Fruit fly (Drosophila melanogaster): ENCODE data around the gene GstZ2.

The GstZ2 gene

DNA sequence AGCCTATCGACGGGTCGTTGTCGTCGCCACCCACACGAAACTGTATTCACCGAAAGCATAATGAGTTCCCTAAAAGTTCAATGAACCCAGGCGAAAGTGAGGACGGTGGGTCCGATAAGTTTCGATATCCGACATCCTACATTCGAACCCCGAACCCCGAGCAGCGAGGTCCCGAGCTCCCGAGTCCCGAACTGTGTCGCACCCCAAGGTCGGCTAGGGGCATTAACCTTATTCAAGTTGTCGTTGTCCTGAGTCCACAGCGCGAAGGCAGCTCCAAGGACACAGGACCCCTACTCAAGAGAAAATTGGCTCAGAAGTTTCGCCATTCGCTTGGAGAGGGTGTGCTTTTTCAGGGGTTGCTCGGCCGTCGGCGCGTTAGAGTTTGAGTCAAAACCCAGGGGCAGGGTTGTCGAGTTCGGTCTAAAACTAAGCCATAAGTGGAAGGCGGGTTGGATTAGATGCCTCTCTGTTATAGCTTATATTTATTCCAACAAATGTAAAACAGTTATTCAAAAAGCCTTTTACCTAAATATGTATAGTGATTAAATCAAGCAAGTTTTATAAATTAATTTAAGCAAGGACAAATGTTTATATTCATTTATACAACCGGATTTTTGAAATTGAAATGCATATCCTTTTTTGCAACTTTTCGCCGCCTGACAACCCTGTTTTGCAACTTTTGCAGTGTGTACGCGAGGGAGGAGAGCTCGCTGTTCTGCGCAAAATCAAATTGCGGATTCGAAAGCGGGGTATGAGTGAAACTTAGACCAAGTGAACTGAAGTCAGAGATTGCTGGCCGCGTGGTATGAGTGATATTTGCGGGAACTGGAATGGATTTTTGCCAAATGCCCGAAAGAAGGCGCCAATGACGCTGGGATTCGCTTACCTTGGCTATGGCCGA lies 817 bp downstream of the GstZ2 start (continued):
- TF ChIP-seq CG11695 (GFP tag; IDR thresholded peaks at IDR 0.05) (peak; percentile 72; the same call in 2 of the 3 replicates), HLH3B (GFP tag; IDR thresholded peaks at IDR 0.05) (peak; percentile 57; the same call in 1 of the 2 replicates), croc (GFP tag; conservative IDR thresholded peaks at IDR 0.05) (peak; percentile 45), Opbp (GFP tag; IDR thresholded peaks at IDR 0.05; ENCODE audit: partially characterized antibody) (no peak), MTF-1 (GFP tag; optimal IDR thresholded peaks at IDR 0.05; ENCODE audit: borderline replicate concordance) (no peak), HLH54F (GFP tag; optimal IDR thresholded peaks at IDR 0.05) (peak; percentile 52), shn (GFP tag; optimal IDR thresholded peaks at IDR 0.05) (no peak), dimm (GFP tag; IDR thresholded peaks at IDR 0.05) (0 out of 2 replicates have a peak, but pooled peaks have one; percentile 16), maf-S (GFP tag; optimal IDR thresholded peaks at IDR 0.05) (no peak), cg (GFP tag; optimal IDR thresholded peaks at IDR 0.05) (no peak), fd64A (GFP tag; optimal IDR thresholded peaks at IDR 0.05) (no peak), peb (GFP tag; IDR thresholded peaks at IDR 0.05) (0 out of 2 replicates have a peak, but pooled peaks have one; percentile 6), Lhr (GFP tag; optimal IDR thresholded peaks at IDR 0.05) (no peak), Chrac-16 (GFP tag; optimal IDR thresholded peaks at IDR 0.05) (peak; percentile 20), ranshi (GFP tag; IDR thresholded peaks at IDR 0.05) (0 out of 2 replicates have a peak, but pooled peaks have one; percentile 49), scrt (GFP tag; optimal IDR thresholded peaks at IDR 0.05) (peak; percentile 71), Elba2 (GFP tag; optimal IDR thresholded peaks at IDR 0.05) (no peak), CG31441 (GFP tag; IDR thresholded peaks at IDR 0.05) (peak; percentile 74), CkIIα-i1 (GFP tag; IDR thresholded peaks at IDR 0.05) (no peak), gcm2 (GFP tag; optimal IDR thresholded peaks at IDR 0.05) (no peak), Gug (GFP tag; IDR thresholded peaks at IDR 0.05) (peak; percentile 29; the same call in 1 of the 4 replicates), jing (GFP tag; optimal IDR thresholded peaks at IDR 0.05) (peak; percentile 18), nerfin-1 (tag; optimal IDR thresholded peaks at IDR 0.05) (peak; percentile 51), mirr (GFP tag; optimal IDR thresholded peaks at IDR 0.05) (peak; percentile 45), CG4404 (GFP tag; IDR thresholded peaks at IDR 0.05) (no peak), CG2875 (GFP tag; optimal IDR thresholded peaks at IDR 0.05) (peak; percentile 6), CG42726 (GFP tag; IDR thresholded peaks at IDR 0.05; ENCODE audit: partially characterized antibody) (no peak), CG8281 (tag; optimal IDR thresholded peaks at IDR 0.05) (peak; percentile 31), pros (GFP tag; optimal IDR thresholded peaks at IDR 0.05) (no peak), CG6175 (GFP tag; IDR thresholded peaks at IDR 0.05) (no peak), slp2 (GFP tag; optimal IDR thresholded peaks at IDR 0.05) (no peak), bigmax (GFP tag; optimal IDR thresholded peaks at IDR 0.05) (no peak), vnd (GFP tag; IDR thresholded peaks at IDR 0.05; ENCODE audit: partially characterized antibody) (no peak), MESR4 (GFP tag; optimal IDR thresholded peaks at IDR 0.05) (no peak), nom (GFP tag; optimal IDR thresholded peaks at IDR 0.05) (no peak), Max (GFP tag; optimal IDR thresholded peaks at IDR 0.05) (no peak), CG10462 (GFP tag; optimal IDR thresholded peaks at IDR 0.05) (no peak), sens-2 (GFP tag; IDR thresholded peaks at IDR 0.05) (no peak), MBD-R2 (GFP tag; IDR thresholded peaks at IDR 0.05) (no peak; the same call in 1 of the 2 replicates), dpn (GFP tag; optimal IDR thresholded peaks at IDR 0.05) (peak; percentile 17 to 36), Vsx1 (GFP tag; optimal IDR thresholded peaks at IDR 0.05) (peak; percentile 39), abd-A (tag; optimal IDR thresholded peaks at IDR 0.05) (no peak), btn (GFP tag; optimal IDR thresholded peaks at IDR 0.05) (no peak), Asciz (GFP tag; optimal IDR thresholded peaks at IDR 0.05) (peak; percentile 63), Deaf1 (tag; optimal IDR thresholded peaks at IDR 0.05) (peak; percentile 88), slou (GFP tag; optimal IDR thresholded peaks at IDR 0.05) (no peak), ssp (GFP tag; IDR thresholded peaks at IDR 0.05) (no peak), org-1 (GFP tag; optimal IDR thresholded peaks at IDR 0.05) (peak; percentile 79)
